Fruit fly (Drosophila melanogaster) S2 (cell line): ENCODE data around the gene CG31777.

Experiments used
- CG8478 ChIP-seq: fragments of >200 bp; optimal IDR thresholded peaks from 2 replicates; lab custom pipeline; 2018
- CTCF ChIP-seq, 2 experiments: fragments of >200 bp; optimal IDR thresholded peaks; 2 replicates each; lab custom pipeline; 2018

DNA sequence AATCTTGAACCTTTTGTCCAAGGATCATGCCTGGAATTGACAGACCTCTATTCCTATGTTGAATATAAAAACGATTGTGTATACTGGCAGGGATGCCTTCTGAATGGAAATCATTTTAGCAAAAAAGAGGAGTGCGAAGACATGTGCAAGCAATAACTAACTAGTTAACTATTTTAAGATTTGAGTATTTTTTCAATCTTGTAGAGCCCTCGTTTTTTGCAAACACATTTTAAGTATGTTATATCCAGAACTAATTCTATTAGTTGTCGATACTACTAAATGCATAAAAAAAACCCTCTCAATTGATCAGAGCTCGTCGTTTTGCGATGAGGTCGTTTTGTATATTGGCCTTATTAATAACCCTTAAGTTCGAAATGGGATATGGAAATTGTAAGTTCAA is 6.5 kb downstream of the CG31777 start, which contains the start of gene Sfp24C1:
- no peak for TF ChIP-seq CG8478 (lab: Kevin White, UChicago)
- TF ChIP-seq CTCF (optimal IDR thresholded peaks at IDR 0.05; lab: Kevin White, UChicago): no peak
